Worm (Caenorhabditis elegans) whole organism, mixed stage, embryonic: ENCODE measurements around the gene T14B4.8.

Experiments
- ces-1 ChIP-seq: fragments of 150-350 bp; optimal IDR thresholded peaks from 2 replicates; lab custom pipeline; 2014; ENCODE audit warnings: missing biosample characterization, missing genetic modification reagents, missing genetic modification characterization
- lin-13 ChIP-seq: fragments of 150-350 bp; optimal IDR thresholded peaks from 2 replicates; lab custom pipeline; 2014; ENCODE audit warnings: missing biosample characterization, missing genetic modification characterization
- nhr-28 ChIP-seq: fragments of 150-350 bp; optimal IDR thresholded peaks from 2 replicates; lab custom pipeline; 2014; ENCODE audit warnings: missing biosample characterization, missing genetic modification characterization
- sem-2 ChIP-seq: fragments of 200-800 bp; sonication (Bioruptor generic); optimal IDR thresholded peaks from 2 replicates; lab custom pipeline; 2018; ENCODE audit warnings: mild to moderate bottlenecking, missing genetic modification characterization, missing compliant biosample characterization
- unc-39 ChIP-seq: fragments of 150-350 bp; optimal IDR thresholded peaks from 2 replicates; lab custom pipeline; 2014; ENCODE audit warnings: missing biosample characterization, missing genetic modification characterization

ce11 chrII:6705593-6706228 lies 23.5 kb downstream of the T14B4.8 start, which contains the start of gene rpy-1:
- TF ChIP-seq nhr-28 (tag; lab: Kevin White, UChicago) (no peak), ces-1 (GFP tag; lab: Kevin White, UChicago) (no peak), lin-13 (no peak), sem-2 (GFP tag; lab: Kevin White, UChicago) (no peak), unc-39 (tag; lab: Kevin White, UChicago) (no peak)
